Worm (Caenorhabditis elegans): Measurements from ENCODE around the gene sel-5.

The sel-5 gene

DNA sequence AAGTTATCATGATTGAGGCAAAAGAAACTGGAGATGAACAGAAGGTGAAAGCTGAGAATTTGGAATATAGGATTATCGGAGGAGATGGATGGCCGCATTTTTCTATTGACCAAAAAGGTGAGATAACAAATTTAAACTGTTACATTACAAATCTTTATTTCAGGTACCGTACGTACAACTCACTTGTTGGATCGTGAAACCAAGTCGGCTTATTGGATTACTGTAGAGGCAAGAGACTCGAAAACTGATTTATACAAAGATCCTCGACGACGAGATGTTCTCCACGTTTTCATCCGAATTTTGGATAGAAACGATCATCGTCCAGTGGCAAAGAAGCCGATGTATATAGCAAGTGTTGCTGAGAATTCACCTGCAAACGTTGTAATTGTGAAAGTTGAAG is 52.2 kb downstream of the sel-5 start:
- no peak for TF ChIP-seq sem-2 (GFP tag; optimal IDR thresholded peaks at IDR 0.05)
- no peak for TF ChIP-seq snpc-4 (tag; optimal IDR thresholded peaks at IDR 0.05)
- TF ChIP-seq lsy-2 (tag; optimal IDR thresholded peaks at IDR 0.05): no peak
- no peak for TF ChIP-seq ces-1 (GFP tag; optimal IDR thresholded peaks at IDR 0.05)
- no peak for TF ChIP-seq lin-32 (GFP tag; optimal IDR thresholded peaks at IDR 0.05)

DNA sequence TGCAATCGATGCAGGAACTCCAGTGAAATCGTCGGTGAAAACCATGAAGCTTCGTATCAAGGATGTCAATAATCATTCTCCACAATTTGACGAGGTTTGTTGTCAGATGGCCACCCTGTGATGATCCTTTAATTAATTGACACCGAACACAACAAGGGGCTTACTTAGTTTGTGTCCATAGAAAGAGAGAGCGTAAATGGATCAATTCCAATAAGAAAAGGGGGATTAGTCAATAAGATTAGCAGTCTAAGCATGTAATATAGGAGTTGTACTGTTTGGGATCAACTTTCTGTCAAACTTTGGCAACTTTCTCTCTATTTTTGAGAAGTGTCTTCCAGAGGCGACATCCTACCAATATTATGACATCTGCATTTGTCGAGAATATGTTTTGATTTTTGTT is 54.2 kb downstream of the sel-5 start:
- TF ChIP-seq ces-1 (GFP tag; optimal IDR thresholded peaks at IDR 0.05) (peak; percentile 95), sem-2 (GFP tag; optimal IDR thresholded peaks at IDR 0.05) (no peak), ham-2 (GFP tag; optimal IDR thresholded peaks at IDR 0.05) (no peak)

DNA sequence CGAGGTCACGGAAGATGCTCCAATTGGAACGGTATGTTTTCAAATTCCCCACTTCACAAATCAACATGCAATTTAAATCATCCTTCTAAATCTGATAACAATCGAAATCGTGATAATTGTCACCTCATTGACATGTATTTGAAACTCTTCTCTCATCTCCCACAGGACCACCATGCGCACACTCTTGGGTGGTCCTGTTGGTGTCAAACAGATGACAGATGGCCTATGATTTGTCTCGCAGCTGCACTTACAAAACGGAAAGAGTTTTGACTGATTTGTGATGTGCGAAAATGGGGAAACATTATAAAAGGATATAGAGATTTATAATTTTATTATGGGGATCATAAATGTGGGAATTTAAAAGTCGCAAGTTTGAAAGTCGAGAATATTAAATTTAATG is 54.8 kb downstream of the sel-5 start:
- TF ChIP-seq cnd-1 (tag; optimal IDR thresholded peaks at IDR 0.05): peak; percentile 86
- peak; percentile 59 for TF ChIP-seq ces-1 (GFP tag; optimal IDR thresholded peaks at IDR 0.05)
- TF ChIP-seq M03D4.4 (tag; optimal IDR thresholded peaks at IDR 0.05): no peak
- no peak for TF ChIP-seq nhr-76 (tag; optimal IDR thresholded peaks at IDR 0.05)
- peak; percentile 27 for TF ChIP-seq hlh-1 (tag; optimal IDR thresholded peaks at IDR 0.05)
- no peak for TF ChIP-seq ztf-11 (tag; optimal IDR thresholded peaks at IDR 0.05)
- no peak for TF ChIP-seq ham-2 (GFP tag; optimal IDR thresholded peaks at IDR 0.05)
- peak; percentile 61 for TF ChIP-seq unc-62 (GFP tag; optimal IDR thresholded peaks at IDR 0.05)
